Worm (Caenorhabditis elegans) whole organism, late embryonic: ENCODE data around the gene swt-1.

Experiments used
- T23F11.4 ChIP-seq: fragments of 200-800 bp; sonication (Bioruptor generic); optimal IDR thresholded peaks from 2 replicates; lab custom pipeline; 2018; ENCODE audit warnings: mild to moderate bottlenecking, missing genetic modification characterization, missing compliant biosample characterization
- ceh-24 ChIP-seq: sonication (generic microtip); optimal IDR thresholded peaks from 2 replicates; lab custom pipeline; 2016; ENCODE audit warnings: mild to moderate bottlenecking, missing genetic modification characterization, missing compliant biosample characterization
- ceh-9 ChIP-seq: sonication (generic microtip); optimal IDR thresholded peaks from 2 replicates; lab custom pipeline; 2016; ENCODE audit warnings: mild to moderate bottlenecking, missing genetic modification characterization, inconsistent platforms, missing compliant biosample characterization
- dve-1 ChIP-seq: sonication (generic microtip); optimal IDR thresholded peaks from 2 replicates; lab custom pipeline; 2017; ENCODE audit warnings: antibody characterized with exemption, mild to moderate bottlenecking, missing genetic modification characterization, missing compliant biosample characterization
- elt-2 ChIP-seq: sonication (generic microtip); optimal IDR thresholded peaks from 2 replicates; lab custom pipeline; 2016; ENCODE audit warnings: missing genetic modification reagents, missing genetic modification characterization, missing compliant biosample characterization
- fax-1 ChIP-seq: sonication (generic microtip); optimal IDR thresholded peaks from 2 replicates; lab custom pipeline; 2016; ENCODE audit warnings: missing genotype, missing genetic modification characterization, missing compliant biosample characterization
- nhr-11 ChIP-seq: fragments of 150-350 bp; optimal IDR thresholded peaks from 2 replicates; lab custom pipeline; 2014; ENCODE audit warnings: missing biosample characterization, missing genetic modification characterization
- pqm-1 ChIP-seq: sonication (generic microtip); optimal IDR thresholded peaks from 2 replicates; lab custom pipeline; 2016; ENCODE audit warnings: missing genetic modification characterization, missing compliant biosample characterization
- sox-2 ChIP-seq: fragments of 200-800 bp; sonication (Bioruptor generic); IDR thresholded peaks from 2 replicates; pipeline ENCODE4 v1.3.6; 2022; ENCODE audit warnings: missing genetic modification reagents, missing genetic modification characterization, missing compliant biosample characterization
- tbx-2 ChIP-seq: sonication (generic microtip); optimal IDR thresholded peaks from 2 replicates; lab custom pipeline; 2016; ENCODE audit warnings: missing genetic modification characterization, missing compliant biosample characterization
- unc-86 ChIP-seq: sonication (generic microtip); optimal IDR thresholded peaks from 2 replicates; lab custom pipeline; 2016; ENCODE audit warnings: missing genetic modification characterization, missing compliant biosample characterization
- zip-5 ChIP-seq: sonication (generic microtip); optimal IDR thresholded peaks from 2 replicates; lab custom pipeline; 2016; ENCODE audit warnings: missing genetic modification characterization, missing compliant biosample characterization

ce11 chrIV:295734-296201 is 11.5 kb upstream of the swt-1 start:
- TF ChIP-seq dve-1 (tag; lab: Kevin White, UChicago): no peak
- no peak for TF ChIP-seq ceh-9 (tag; lab: Kevin White, UChicago)
- no peak for TF ChIP-seq fax-1
- TF ChIP-seq elt-2 (tag; lab: Kevin White, UChicago): peak; percentile 80
- no peak for TF ChIP-seq tbx-2 (tag; lab: Kevin White, UChicago)
- TF ChIP-seq pqm-1: no peak
- no peak for TF ChIP-seq nhr-11 (tag; lab: Kevin White, UChicago)
- TF ChIP-seq sox-2: no peak
- no peak for TF ChIP-seq unc-86
- no peak for TF ChIP-seq T23F11.4 (GFP tag; lab: Kevin White, UChicago)
- TF ChIP-seq zip-5 (tag; lab: Kevin White, UChicago): no peak
- no peak for TF ChIP-seq ceh-24 (tag; lab: Kevin White, UChicago)
